Worm (Caenorhabditis elegans) whole organism, L4 larva: ENCODE data around the gene F10E7.1.
A peak's percentile ranks its signal among the peaks of the same experiment; 100 is the strongest.

Experiments used
- D1046.2 ChIP-seq: fragments of 200-800 bp; sonication (Bioruptor generic); IDR thresholded peaks from 2 replicates; pipeline ENCODE4 v1.3.6; 2022; ENCODE audit warnings: missing genetic modification characterization, missing compliant biosample characterization
- F49E8.2 ChIP-seq: sonication (generic microtip); optimal IDR thresholded peaks from 2 replicates; lab custom pipeline; 2016; ENCODE audit warnings: missing compliant biosample characterization, mild to moderate bottlenecking, missing genetic modification characterization, borderline replicate concordance
- Y105C5A.15 ChIP-seq: fragments of 200-800 bp; sonication (Bioruptor generic); IDR thresholded peaks from 2 replicates; pipeline ENCODE4 v1.3.6; 2022; ENCODE audit warnings: missing genetic modification characterization, missing compliant biosample characterization
- ZK546.5 ChIP-seq, 2 experiments: sonication (generic microtip); optimal IDR thresholded peaks; 2 replicates each; lab custom pipeline; 2017; ENCODE audit warnings: missing biosample characterization in 2 of 2, missing genetic modification characterization in 2 of 2
- aly-2 ChIP-seq: sonication (generic microtip); optimal IDR thresholded peaks from 2 replicates; lab custom pipeline; 2018; ENCODE audit warnings: missing biosample characterization, missing genetic modification characterization
- attf-4 ChIP-seq: sonication (generic microtip); optimal IDR thresholded peaks from 3 replicates; lab custom pipeline; 2017; ENCODE audit warnings: missing biosample characterization, missing genetic modification characterization
- ceh-28 ChIP-seq: fragments of 150-350 bp; optimal IDR thresholded peaks from 2 replicates; lab custom pipeline; 2014; ENCODE audit warnings: missing biosample characterization, missing genetic modification reagents, missing genetic modification characterization
- ceh-82 ChIP-seq: sonication (generic microtip); optimal IDR thresholded peaks from 2 replicates; lab custom pipeline; 2017; ENCODE audit warnings: missing biosample characterization, missing genetic modification characterization
- cey-2 ChIP-seq: sonication (generic microtip); optimal IDR thresholded peaks from 3 replicates; lab custom pipeline; 2017; ENCODE audit warnings: missing genetic modification characterization, mild to moderate bottlenecking, missing compliant biosample characterization, antibody characterized with exemption, borderline replicate concordance; ENCODE audit not compliant: insufficient read depth
- daf-16 ChIP-seq, 3 experiments: sonication (generic microtip); optimal IDR thresholded peaks; 2 replicates each; lab custom pipeline; 2016 to 2017; ENCODE audit warnings: missing genetic modification characterization in 3 of 3, missing genetic modification reagents in 3 of 3, mild to moderate bottlenecking in 2 of 3, missing compliant biosample characterization in 2 of 3, missing biosample characterization in 1 of 3, moderate library complexity in 1 of 3
- daf-19 ChIP-seq: fragments of 200-800 bp; sonication (Bioruptor generic); conservative IDR thresholded peaks from 2 replicates; pipeline ENCODE4 v1.3.6; 2022; ENCODE audit warnings: missing genetic modification characterization, missing compliant biosample characterization
- dmd-6 ChIP-seq: fragments of 200-800 bp; sonication (Bioruptor generic); IDR thresholded peaks from 2 replicates; pipeline ENCODE4 v1.3.6; 2022; ENCODE audit warnings: missing genetic modification reagents, missing genetic modification characterization, missing compliant biosample characterization
- duxl-1 ChIP-seq: sonication (generic microtip); optimal IDR thresholded peaks from 2 replicates; lab custom pipeline; 2016; ENCODE audit warnings: mild to moderate bottlenecking, missing genetic modification characterization, moderate library complexity, missing compliant biosample characterization; ENCODE audit not compliant: poor library complexity
- dve-1 ChIP-seq: sonication (generic microtip); optimal IDR thresholded peaks from 2 replicates; lab custom pipeline; 2017; ENCODE audit warnings: antibody characterized with exemption, mild to moderate bottlenecking, missing genetic modification characterization, missing compliant biosample characterization; ENCODE audit not compliant: insufficient read depth
- fos-1 ChIP-seq: fragments of 150-350 bp; optimal IDR thresholded peaks from 2 replicates; lab custom pipeline; 2014; ENCODE audit warnings: missing biosample characterization, missing genetic modification characterization
- hlh-11 ChIP-seq: fragments of 200-800 bp; sonication (Bioruptor generic); optimal IDR thresholded peaks from 2 replicates; lab custom pipeline; 2018; ENCODE audit warnings: mild to moderate bottlenecking, missing genetic modification characterization, missing compliant biosample characterization
- hlh-30 ChIP-seq: sonication (generic microtip); optimal IDR thresholded peaks from 2 replicates; lab custom pipeline; 2017; ENCODE audit warnings: antibody characterized with exemption, mild to moderate bottlenecking, missing genetic modification characterization, missing compliant biosample characterization; ENCODE audit not compliant: insufficient read depth
- hmg-1.1 ChIP-seq: fragments of 200-800 bp; sonication (Bioruptor generic); IDR thresholded peaks from 2 replicates; pipeline ENCODE4 v1.3.6; 2022; ENCODE audit warnings: missing genetic modification reagents, missing genetic modification characterization, missing compliant biosample characterization
- lim-7 ChIP-seq: fragments of 200-800 bp; sonication (Bioruptor generic); IDR thresholded peaks from 2 replicates; pipeline ENCODE4 v1.3.6; 2022; ENCODE audit warnings: missing genetic modification characterization, missing compliant biosample characterization
- lin-13 ChIP-seq: fragments of 150-350 bp; optimal IDR thresholded peaks from 2 replicates; lab custom pipeline; 2014; ENCODE audit warnings: missing biosample characterization, missing genetic modification reagents, missing genetic modification characterization
- lin-29 ChIP-seq: fragments of 200-800 bp; sonication (Bioruptor generic); IDR thresholded peaks from 2 replicates; pipeline ENCODE4 v1.3.6; 2022; ENCODE audit warnings: missing genetic modification reagents, missing genetic modification characterization, missing compliant biosample characterization
- lin-39 ChIP-seq: fragments of 150-350 bp; optimal IDR thresholded peaks from 2 replicates; lab custom pipeline; 2014; ENCODE audit warnings: missing biosample characterization, missing genetic modification reagents, missing genetic modification characterization
- lir-3 ChIP-seq: sonication (generic microtip); optimal IDR thresholded peaks from 2 replicates; lab custom pipeline; 2016; ENCODE audit warnings: mild to moderate bottlenecking, missing genetic modification characterization, missing compliant biosample characterization
- mdt-29 ChIP-seq: fragments of 200-800 bp; sonication (Bioruptor generic); IDR thresholded peaks from 2 replicates; pipeline ENCODE4 v1.3.6; 2022; ENCODE audit warnings: missing genetic modification reagents, missing genetic modification characterization, missing compliant biosample characterization
- mxl-2 ChIP-seq: fragments of 200-800 bp; sonication (Bioruptor generic); conservative IDR thresholded peaks from 2 replicates; pipeline ENCODE4 v1.3.6; 2022; ENCODE audit warnings: missing genetic modification reagents, missing genetic modification characterization, missing compliant biosample characterization
- nhr-102 ChIP-seq: sonication (generic microtip); optimal IDR thresholded peaks from 2 replicates; lab custom pipeline; 2016; ENCODE audit warnings: mild to moderate bottlenecking, missing genetic modification characterization, moderate library complexity, missing compliant biosample characterization
- nhr-11 ChIP-seq: fragments of 150-350 bp; optimal IDR thresholded peaks from 2 replicates; lab custom pipeline; 2014; ENCODE audit warnings: missing biosample characterization, missing genetic modification characterization
- nhr-111 ChIP-seq: fragments of 200-800 bp; sonication (Bioruptor generic); optimal IDR thresholded peaks from 2 replicates; lab custom pipeline; 2018; ENCODE audit warnings: mild to moderate bottlenecking, missing genetic modification characterization, missing compliant biosample characterization
- nhr-28 ChIP-seq: fragments of 150-350 bp; optimal IDR thresholded peaks from 2 replicates; lab custom pipeline; 2014; ENCODE audit warnings: missing biosample characterization, missing genetic modification characterization
- nhr-42 ChIP-seq: fragments of 200-800 bp; sonication (Bioruptor generic); IDR thresholded peaks from 2 replicates; pipeline ENCODE4 v1.3.6; 2022; ENCODE audit warnings: missing genetic modification characterization, missing compliant biosample characterization
- nhr-48 ChIP-seq: sonication (generic microtip); optimal IDR thresholded peaks from 2 replicates; lab custom pipeline; 2016; ENCODE audit warnings: mild to moderate bottlenecking, missing genetic modification characterization, missing compliant biosample characterization
- nhr-6 ChIP-seq: fragments of 150-350 bp; optimal IDR thresholded peaks from 2 replicates; lab custom pipeline; 2014; ENCODE audit warnings: missing biosample characterization, missing genetic modification characterization
- nhr-77 ChIP-seq: fragments of 150-350 bp; optimal IDR thresholded peaks from 2 replicates; lab custom pipeline; 2014; ENCODE audit warnings: missing biosample characterization, missing genetic modification characterization
- php-3 ChIP-seq: fragments of 200-800 bp; sonication (Bioruptor generic); IDR thresholded peaks from 2 replicates; pipeline ENCODE4 v1.3.6; 2022; ENCODE audit warnings: missing genetic modification reagents, missing genetic modification characterization, missing compliant biosample characterization
- pqm-1 ChIP-seq: sonication (generic microtip); optimal IDR thresholded peaks from 2 replicates; lab custom pipeline; 2017; ENCODE audit warnings: missing biosample characterization, missing genetic modification characterization
- snpc-4 ChIP-seq: fragments of 150-350 bp; optimal IDR thresholded peaks from 2 replicates; lab custom pipeline; 2014; ENCODE audit warnings: missing biosample characterization, missing genetic modification characterization
- tag-97 ChIP-seq: fragments of 200-800 bp; sonication (Bioruptor generic); IDR thresholded peaks from 2 replicates; pipeline ENCODE4 v1.3.6; 2022; ENCODE audit warnings: missing genetic modification characterization, missing compliant biosample characterization
- tra-1 ChIP-seq: fragments of 200-800 bp; sonication (Bioruptor generic); IDR thresholded peaks from 2 replicates; pipeline ENCODE4 v1.3.6; 2022; ENCODE audit warnings: missing genetic modification reagents, missing genetic modification characterization, missing compliant biosample characterization
- unc-39 ChIP-seq: sonication (generic microtip); optimal IDR thresholded peaks from 2 replicates; lab custom pipeline; 2017; ENCODE audit warnings: missing biosample characterization, missing genetic modification characterization
- unc-62 ChIP-seq, 3 experiments: fragments of 150-350 bp in 1 of 3; sonication (generic microtip); optimal IDR thresholded peaks in 2 of 3; peaks in 1 of 3; 1 replicate in 1 of 3; 2 replicates in 2 of 3; lab custom pipeline; 2014 to 2017; ENCODE audit warnings: missing biosample characterization in 3 of 3, missing genetic modification characterization in 3 of 3, missing genetic modification reagents in 3 of 3, missing genotype in 1 of 3
- zag-1 ChIP-seq: fragments of 150-350 bp; optimal IDR thresholded peaks from 2 replicates; lab custom pipeline; 2014; ENCODE audit warnings: missing biosample characterization, missing genetic modification characterization
- zfp-2 ChIP-seq: sonication (generic microtip); optimal IDR thresholded peaks from 2 replicates; lab custom pipeline; 2016; ENCODE audit warnings: mild to moderate bottlenecking, missing genetic modification characterization, missing compliant biosample characterization
- zip-2 ChIP-seq: fragments of 150-350 bp; optimal IDR thresholded peaks from 2 replicates; lab custom pipeline; 2014; ENCODE audit warnings: missing biosample characterization, missing genetic modification characterization
- ztf-7 ChIP-seq: fragments of 150-350 bp; optimal IDR thresholded peaks from 2 replicates; lab custom pipeline; 2014; ENCODE audit warnings: missing biosample characterization, missing genetic modification characterization

The F10E7.1 gene

ce11 chrII:7165749-7166148, 39.2 kb downstream of the F10E7.1 start, which contains the start of gene mfsd-13.2:
Gene mfsd-13.2, minus strand, starts transcription at chrII:7165849.
- TF ChIP-seq tag-97 (GFP tag; lab: Robert Waterston, UW) (no peak), nhr-102 (no peak), unc-62 (GFP tag; optimal IDR thresholded peaks at IDR 0.05 in 1 of 2; lab: Kevin White, UChicago) (peak in 1 of 2 experiments; percentile 76), unc-62 (tag; optimal IDR thresholded peaks at IDR 0.05; lab: Kevin White, UChicago) (no peak), unc-39 (tag; lab: Kevin White, UChicago) (no peak), mdt-29 (GFP tag; lab: Robert Waterston, UW) (no peak), nhr-11 (tag; lab: Kevin White, UChicago) (no peak)
- TF ChIP-seq, all 104 proteins: peak for 1

ce11 chrII:7166768-7167167, 40.2 kb downstream of the F10E7.1 start:
- TF ChIP-seq nhr-48 (peak; percentile 12), dve-1 (tag; lab: Kevin White, UChicago) (peak; percentile 80), nhr-28 (tag; lab: Kevin White, UChicago) (peak; percentile 97), lir-3 (no peak), nhr-102 (peak; percentile 46), hlh-11 (tag; lab: Kevin White, UChicago) (peak; percentile 60), aly-2 (tag; lab: Kevin White, UChicago) (no peak), zip-2 (no peak), lim-7 (no peak), daf-16 (GFP tag; optimal IDR thresholded peaks at IDR 0.05; lab: Kevin White, UChicago) (no peak), daf-16 (tag; optimal IDR thresholded peaks at IDR 0.05; lab: Kevin White, UChicago) (peak; percentile 65), cey-2 (no peak), pqm-1 (tag; lab: Kevin White, UChicago) (peak; percentile 92), dmd-6 (peak; percentile 91), nhr-77 (peak; percentile 76), php-3 (GFP tag; lab: Robert Waterston, UW) (peak; percentile 90)

- TF ChIP-seq zip-2, result no peak
- TF ChIP-seq zag-1, result no peak
- no peak for TF ChIP-seq nhr-111
- TF ChIP-seq daf-19 (GFP tag; lab: Robert Waterston, UW), result no peak
- no peak for TF ChIP-seq daf-16 (GFP tag; optimal IDR thresholded peaks at IDR 0.05; lab: Kevin White, UChicago)
- no peak for TF ChIP-seq daf-16 (tag; optimal IDR thresholded peaks at IDR 0.05; lab: Kevin White, UChicago)
- TF ChIP-seq F49E8.2 (tag; lab: Kevin White, UChicago), result no peak
- TF ChIP-seq lin-39 (tag; lab: Kevin White, UChicago), result no peak
- no peak for TF ChIP-seq D1046.2
- no peak for TF ChIP-seq attf-4 (tag; lab: Kevin White, UChicago)
- TF ChIP-seq fos-1, result no peak
- no peak for TF ChIP-seq hmg-1.1 (GFP tag; lab: Robert Waterston, UW)
These were observed 42.2 kb downstream of the F10E7.1 start, which contains the start of gene col-36 for ce11 chrII:7168712-7169111. Gene col-36, minus strand, starts transcription at chrII:7168812.

ce11 chrII:7171305-7171998, 44.9 kb downstream of the F10E7.1 start, which contains the start of gene dyf-13:
Gene dyf-13, minus strand, starts transcription at chrII:7171355.
- TF ChIP-seq php-3 (GFP tag; lab: Robert Waterston, UW) (no peak), fos-1 (no peak), mxl-2 (GFP tag; lab: Robert Waterston, UW) (no peak), lin-29 (GFP tag; lab: Robert Waterston, UW) (no peak), nhr-42 (GFP tag; lab: Robert Waterston, UW) (no peak)

ce11 chrII:7174843-7175242, 48.3 kb downstream of the F10E7.1 start, which contains the start of gene glc-4:
Gene glc-4, minus strand, starts transcription at chrII:7174943.
- TF ChIP-seq cey-2, result no peak
- no peak for TF ChIP-seq F49E8.2 (tag; lab: Kevin White, UChicago)
- TF ChIP-seq ZK546.5 (tag; optimal IDR thresholded peaks at IDR 0.05; lab: Kevin White, UChicago), result no peak
- TF ChIP-seq ceh-28 (tag; lab: Kevin White, UChicago), result no peak
- no peak for TF ChIP-seq tra-1 (GFP tag; lab: Robert Waterston, UW)
- no peak for TF ChIP-seq Y105C5A.15
- no peak for TF ChIP-seq ceh-82 (tag; lab: Kevin White, UChicago)
- TF ChIP-seq zfp-2, result no peak
- TF ChIP-seq duxl-1 (tag; lab: Kevin White, UChicago), result no peak
- TF ChIP-seq hlh-30 (tag; lab: Kevin White, UChicago), result no peak
- no peak for TF ChIP-seq lin-13
- TF ChIP-seq snpc-4 (tag; lab: Kevin White, UChicago), result no peak
- TF ChIP-seq nhr-6 (tag; lab: Kevin White, UChicago), result no peak
- TF ChIP-seq ztf-7 (tag; lab: Kevin White, UChicago), result no peak
- TF ChIP-seq dmd-6, result no peak
